Worm (Caenorhabditis elegans) whole organism, L4 larva: Measurements from ENCODE around the gene C05D9.7.
A peak's percentile ranks its signal among the peaks of the same experiment; 100 is the strongest.

Experiments used
- D1046.2 ChIP-seq: fragments of 200-800 bp; sonication (Bioruptor generic); IDR thresholded peaks from 2 replicates; pipeline ENCODE4 v1.3.6; 2022; ENCODE audit warnings: missing genetic modification characterization, missing compliant biosample characterization
- F10B5.3 ChIP-seq: sonication (generic microtip); optimal IDR thresholded peaks from 2 replicates; lab custom pipeline; 2016; ENCODE audit warnings: mild to moderate bottlenecking, missing genetic modification characterization, missing compliant biosample characterization
- F26F4.8 ChIP-seq: fragments of 200-800 bp; sonication (Bioruptor generic); conservative IDR thresholded peaks from 2 replicates; pipeline ENCODE4 v1.3.6; 2022; ENCODE audit warnings: missing genetic modification characterization, missing compliant biosample characterization
- T20F7.1 ChIP-seq: fragments of 200-800 bp; sonication (Bioruptor generic); optimal IDR thresholded peaks from 2 replicates; lab custom pipeline; 2018; ENCODE audit warnings: mild to moderate bottlenecking, missing genetic modification characterization, missing compliant biosample characterization
- aha-1 ChIP-seq: fragments of 150-350 bp; peaks from one replicate; lab custom pipeline; 2014; ENCODE audit warnings: missing biosample characterization, missing genetic modification characterization
- ama-1 ChIP-seq: fragments of 150-350 bp; optimal IDR thresholded peaks from 2 replicates; lab custom pipeline; 2014; ENCODE audit warnings: inconsistent platforms, mixed read lengths
- arid-1 ChIP-seq: fragments of 200-800 bp; sonication (Bioruptor generic); conservative IDR thresholded peaks from 2 replicates; pipeline ENCODE4 v1.3.6; 2022; ENCODE audit warnings: missing genetic modification reagents, missing genetic modification characterization, missing compliant biosample characterization
- ceh-28 ChIP-seq: fragments of 150-350 bp; optimal IDR thresholded peaks from 2 replicates; lab custom pipeline; 2014; ENCODE audit warnings: missing biosample characterization, missing genetic modification reagents, missing genetic modification characterization
- ceh-32 ChIP-seq: sonication (generic microtip); optimal IDR thresholded peaks from 2 replicates; lab custom pipeline; 2016; ENCODE audit warnings: mild to moderate bottlenecking, missing genetic modification characterization, missing compliant biosample characterization; ENCODE audit not compliant: poor library complexity
- ceh-44 ChIP-seq: fragments of 200-800 bp; sonication (Bioruptor generic); IDR thresholded peaks from 2 replicates; pipeline ENCODE4 v1.3.6; 2022; ENCODE audit warnings: missing genetic modification reagents, missing genetic modification characterization, missing compliant biosample characterization
- ceh-62 ChIP-seq: sonication (generic microtip); optimal IDR thresholded peaks from 2 replicates; lab custom pipeline; 2017; ENCODE audit warnings: missing biosample characterization, missing genetic modification characterization
- ceh-82 ChIP-seq: sonication (generic microtip); optimal IDR thresholded peaks from 2 replicates; lab custom pipeline; 2017; ENCODE audit warnings: missing biosample characterization, missing genetic modification characterization
- daf-12 ChIP-seq: fragments of 150-350 bp; optimal IDR thresholded peaks from 2 replicates; lab custom pipeline; 2014; ENCODE audit warnings: missing biosample characterization, missing genetic modification reagents, missing genetic modification characterization
- daf-16 ChIP-seq, 3 experiments: sonication (generic microtip); optimal IDR thresholded peaks; 2 replicates each; lab custom pipeline; 2016 to 2017; ENCODE audit warnings: missing genetic modification characterization in 3 of 3, missing genetic modification reagents in 3 of 3, mild to moderate bottlenecking in 2 of 3, missing compliant biosample characterization in 2 of 3, missing biosample characterization in 1 of 3, moderate library complexity in 1 of 3
- daf-8 ChIP-seq: fragments of 200-800 bp; sonication (Bioruptor generic); IDR thresholded peaks from 2 replicates; pipeline ENCODE4 v1.3.6; 2022; ENCODE audit warnings: missing genetic modification characterization, missing compliant biosample characterization
- dmd-6 ChIP-seq: fragments of 200-800 bp; sonication (Bioruptor generic); IDR thresholded peaks from 2 replicates; pipeline ENCODE4 v1.3.6; 2022; ENCODE audit warnings: missing genetic modification reagents, missing genetic modification characterization, missing compliant biosample characterization
- dmd-8 ChIP-seq: fragments of 200-800 bp; sonication (Bioruptor generic); IDR thresholded peaks from 2 replicates; pipeline ENCODE4 v1.3.6; 2022; ENCODE audit warnings: missing genetic modification characterization, missing compliant biosample characterization
- dmd-9 ChIP-seq: fragments of 200-800 bp; sonication (Bioruptor generic); IDR thresholded peaks from 2 replicates; pipeline ENCODE4 v1.3.6; 2022; ENCODE audit warnings: missing genetic modification reagents, missing genetic modification characterization, missing compliant biosample characterization
- dve-1 ChIP-seq: sonication (generic microtip); optimal IDR thresholded peaks from 2 replicates; lab custom pipeline; 2017; ENCODE audit warnings: antibody characterized with exemption, mild to moderate bottlenecking, missing genetic modification characterization, missing compliant biosample characterization; ENCODE audit not compliant: insufficient read depth
- egl-43 ChIP-seq: fragments of 200-800 bp; sonication (Bioruptor generic); IDR thresholded peaks from 2 replicates; pipeline ENCODE4 v1.3.6; 2022; ENCODE audit warnings: missing genetic modification reagents, missing genetic modification characterization, missing compliant biosample characterization
- hif-1 ChIP-seq, 2 experiments: sonication (generic microtip); optimal IDR thresholded peaks; 2 replicates each; lab custom pipeline; 2016 to 2017; ENCODE audit warnings: missing compliant biosample characterization in 2 of 2, missing genetic modification characterization in 2 of 2, missing genetic modification reagents in 2 of 2, missing genotype in 2 of 2, mild to moderate bottlenecking in 1 of 2
- hlh-11 ChIP-seq: fragments of 200-800 bp; sonication (Bioruptor generic); optimal IDR thresholded peaks from 2 replicates; lab custom pipeline; 2018; ENCODE audit warnings: mild to moderate bottlenecking, missing genetic modification characterization, missing compliant biosample characterization
- hlh-30 ChIP-seq: sonication (generic microtip); optimal IDR thresholded peaks from 2 replicates; lab custom pipeline; 2017; ENCODE audit warnings: antibody characterized with exemption, mild to moderate bottlenecking, missing genetic modification characterization, missing compliant biosample characterization; ENCODE audit not compliant: insufficient read depth
- jun-1 ChIP-seq: fragments of 150-350 bp; optimal IDR thresholded peaks from 2 replicates; lab custom pipeline; 2014; ENCODE audit warnings: missing biosample characterization, missing genetic modification reagents, missing genetic modification characterization
- lin-15B ChIP-seq: fragments of 150-350 bp; sonication (generic microtip); optimal IDR thresholded peaks from 3 replicates; lab custom pipeline; 2014; ENCODE audit warnings: missing biosample characterization, missing genetic modification characterization
- mdt-29 ChIP-seq: fragments of 200-800 bp; sonication (Bioruptor generic); IDR thresholded peaks from 2 replicates; pipeline ENCODE4 v1.3.6; 2022; ENCODE audit warnings: missing genetic modification reagents, missing genetic modification characterization, missing compliant biosample characterization
- mes-2 ChIP-seq: sonication (generic microtip); optimal IDR thresholded peaks from 2 replicates; lab custom pipeline; 2016; ENCODE audit warnings: missing genotype, mild to moderate bottlenecking, missing genetic modification characterization, missing compliant biosample characterization; ENCODE audit not compliant: poor library complexity, severe bottlenecking
- mxl-2 ChIP-seq: fragments of 200-800 bp; sonication (Bioruptor generic); conservative IDR thresholded peaks from 2 replicates; pipeline ENCODE4 v1.3.6; 2022; ENCODE audit warnings: missing genetic modification reagents, missing genetic modification characterization, missing compliant biosample characterization
- nhr-111 ChIP-seq: fragments of 200-800 bp; sonication (Bioruptor generic); optimal IDR thresholded peaks from 2 replicates; lab custom pipeline; 2018; ENCODE audit warnings: mild to moderate bottlenecking, missing genetic modification characterization, missing compliant biosample characterization
- nhr-28 ChIP-seq: fragments of 150-350 bp; optimal IDR thresholded peaks from 2 replicates; lab custom pipeline; 2014; ENCODE audit warnings: missing biosample characterization, missing genetic modification characterization
- nhr-77 ChIP-seq: fragments of 150-350 bp; optimal IDR thresholded peaks from 2 replicates; lab custom pipeline; 2014; ENCODE audit warnings: missing biosample characterization, missing genetic modification characterization
- pqm-1 ChIP-seq: sonication (generic microtip); optimal IDR thresholded peaks from 2 replicates; lab custom pipeline; 2017; ENCODE audit warnings: missing biosample characterization, missing genetic modification characterization
- rbr-2 ChIP-seq: sonication (generic microtip); optimal IDR thresholded peaks from 2 replicates; lab custom pipeline; 2016; ENCODE audit warnings: missing genotype, missing genetic modification characterization, missing compliant biosample characterization
- saeg-2 ChIP-seq: fragments of 200-800 bp; sonication (Bioruptor generic); IDR thresholded peaks from 2 replicates; pipeline ENCODE4 v1.3.6; 2022; ENCODE audit warnings: missing genetic modification reagents, missing genetic modification characterization, missing compliant biosample characterization
- set-16 ChIP-seq: fragments of 200-800 bp; sonication (Bioruptor generic); IDR thresholded peaks from 2 replicates; pipeline ENCODE4 v1.3.6; 2022; ENCODE audit warnings: missing genetic modification reagents, missing genetic modification characterization, missing compliant biosample characterization
- skn-1 ChIP-seq: fragments of 150-350 bp; optimal IDR thresholded peaks from 2 replicates; lab custom pipeline; 2014; ENCODE audit warnings: missing biosample characterization, missing genetic modification characterization
- snpc-4 ChIP-seq: fragments of 150-350 bp; optimal IDR thresholded peaks from 2 replicates; lab custom pipeline; 2014; ENCODE audit warnings: missing biosample characterization, missing genetic modification characterization
- tra-1 ChIP-seq: fragments of 200-800 bp; sonication (Bioruptor generic); IDR thresholded peaks from 2 replicates; pipeline ENCODE4 v1.3.6; 2022; ENCODE audit warnings: missing genetic modification reagents, missing genetic modification characterization, missing compliant biosample characterization
- unc-39 ChIP-seq: sonication (generic microtip); optimal IDR thresholded peaks from 2 replicates; lab custom pipeline; 2017; ENCODE audit warnings: missing biosample characterization, missing genetic modification characterization
- unc-62 ChIP-seq, 3 experiments: fragments of 150-350 bp in 1 of 3; sonication (generic microtip); optimal IDR thresholded peaks in 2 of 3; peaks in 1 of 3; 1 replicate in 1 of 3; 2 replicates in 2 of 3; lab custom pipeline; 2014 to 2017; ENCODE audit warnings: missing biosample characterization in 3 of 3, missing genetic modification characterization in 3 of 3, missing genetic modification reagents in 3 of 3, missing genotype in 1 of 3
- zip-11 ChIP-seq: fragments of 200-800 bp; sonication (Bioruptor generic); IDR thresholded peaks from 2 replicates; pipeline ENCODE4 v1.3.6; 2022; ENCODE audit warnings: missing genetic modification characterization, missing compliant biosample characterization

C05D9.7 gene

DNA sequence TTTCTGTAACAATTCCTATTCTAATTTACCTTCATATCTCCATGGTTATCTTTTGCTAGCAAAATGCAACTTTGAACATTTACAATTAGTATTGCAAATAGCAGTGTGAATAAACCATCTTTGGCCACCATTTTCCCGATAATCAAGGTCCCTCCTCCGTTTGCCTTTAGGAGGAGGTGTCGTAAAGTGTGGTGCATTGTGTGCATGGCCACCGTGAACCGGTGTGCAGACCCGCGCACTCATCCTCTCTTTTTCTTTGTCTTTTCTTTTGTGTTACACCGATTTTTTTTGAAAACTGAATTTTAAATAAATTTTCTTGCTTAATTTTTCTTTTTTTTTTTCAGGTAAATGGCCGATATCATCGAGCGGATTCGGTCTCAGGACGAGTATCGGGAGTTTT lies 22.4 kb downstream of the C05D9.7 start, which contains the start of the genes pigx-1 and rme-6:
TSS of gene pigx-1 (minus strand) at position 206 of the 400 bp plus-strand sequence.
TSS of gene rme-6 (plus strand) at position 345 of the 400 bp plus-strand sequence.
- TF ChIP-seq snpc-4 (tag; lab: Kevin White, UChicago) (no peak), set-16 (GFP tag; lab: Robert Waterston, UW) (no peak), ceh-32 (tag; lab: Kevin White, UChicago) (no peak), aha-1 (peak; percentile 39), mdt-29 (GFP tag; lab: Robert Waterston, UW) (no peak), ama-1 (no peak), rbr-2 (no peak), skn-1 (no peak), nhr-111 (GFP tag; lab: Kevin White, UChicago) (no peak), dmd-9 (GFP tag; lab: Robert Waterston, UW) (no peak), pqm-1 (tag; lab: Kevin White, UChicago) (no peak), ceh-62 (no peak), dmd-6 (GFP tag; lab: Robert Waterston, UW) (no peak), jun-1 (no peak), dmd-8 (GFP tag; lab: Robert Waterston, UW) (no peak), lin-15B (tag; lab: Kevin White, UChicago) (no peak), unc-62 (GFP tag; optimal IDR thresholded peaks at IDR 0.05 in 1 of 2; lab: Kevin White, UChicago) (no peak), unc-62 (tag; optimal IDR thresholded peaks at IDR 0.05; lab: Kevin White, UChicago) (no peak), zip-11 (GFP tag; lab: Robert Waterston, UW) (no peak), hif-1 (tag; optimal IDR thresholded peaks at IDR 0.05; lab: Kevin White, UChicago) (no peak), daf-12 (tag; lab: Kevin White, UChicago) (no peak), mes-2 (tag; lab: Kevin White, UChicago) (peak; percentile 56), egl-43 (GFP tag; lab: Robert Waterston, UW) (no peak), hlh-30 (tag; lab: Kevin White, UChicago) (peak; percentile 7)
- TF ChIP-seq, all 104 proteins: peak for 3

DNA sequence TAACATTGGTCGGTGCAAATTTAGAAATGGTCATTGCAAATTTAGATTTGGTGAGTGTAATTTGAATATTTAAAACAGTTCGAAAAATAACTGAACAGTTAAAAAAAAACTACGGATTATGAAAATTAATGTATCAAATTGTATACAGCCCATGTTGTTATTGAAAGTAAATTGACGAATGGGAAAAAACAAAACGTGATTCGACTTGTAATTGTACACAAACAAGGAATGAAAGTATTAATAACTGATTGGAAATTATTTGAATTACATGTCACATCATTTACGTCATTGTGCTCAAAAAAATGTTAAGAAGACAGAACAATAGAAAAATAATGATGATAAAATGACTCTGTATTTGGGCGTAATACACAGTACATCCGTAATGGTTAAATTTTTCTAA lies 24.9 kb downstream of the C05D9.7 start:
- TF ChIP-seq D1046.2 (GFP tag; lab: Robert Waterston, UW) (no peak), dmd-9 (GFP tag; lab: Robert Waterston, UW) (no peak), set-16 (GFP tag; lab: Robert Waterston, UW) (no peak), mxl-2 (GFP tag; lab: Robert Waterston, UW) (no peak), ceh-28 (tag; lab: Kevin White, UChicago) (no peak), daf-16 (GFP tag; optimal IDR thresholded peaks at IDR 0.05; lab: Kevin White, UChicago) (no peak), daf-16 (tag; optimal IDR thresholded peaks at IDR 0.05; lab: Kevin White, UChicago) (peak; percentile 91), arid-1 (no peak), daf-8 (no peak), nhr-77 (tag; lab: Kevin White, UChicago) (peak; percentile 42), saeg-2 (GFP tag; lab: Robert Waterston, UW) (no peak), hlh-11 (tag; lab: Kevin White, UChicago) (no peak), dve-1 (peak; percentile 29), F26F4.8 (GFP tag; lab: Robert Waterston, UW) (no peak), ceh-62 (no peak), mes-2 (tag; lab: Kevin White, UChicago) (no peak), T20F7.1 (GFP tag; lab: Kevin White, UChicago) (no peak), nhr-28 (tag; lab: Kevin White, UChicago) (peak; percentile 2), ceh-44 (GFP tag; lab: Robert Waterston, UW) (no peak), F10B5.3 (tag; lab: Kevin White, UChicago) (no peak), aha-1 (peak; percentile 47), ceh-82 (tag; lab: Kevin White, UChicago) (no peak), unc-39 (tag; lab: Kevin White, UChicago) (no peak), tra-1 (GFP tag; lab: Robert Waterston, UW) (no peak)
